Worm (Caenorhabditis elegans) whole organism, L2 larva: ENCODE data around the gene gnrr-3.

Experiments
- C34F6.9 ChIP-seq: fragments of 150-350 bp; optimal IDR thresholded peaks from 2 replicates; lab custom pipeline; 2014; ENCODE audit warnings: missing biosample characterization, missing genetic modification characterization
- ceh-16 ChIP-seq: fragments of 150-350 bp; optimal IDR thresholded peaks from 2 replicates; lab custom pipeline; 2014; ENCODE audit warnings: missing biosample characterization, missing genetic modification characterization
- ceh-82 ChIP-seq: fragments of 150-350 bp; optimal IDR thresholded peaks from 2 replicates; lab custom pipeline; 2014; ENCODE audit warnings: missing biosample characterization, missing genetic modification characterization
- egl-27 ChIP-seq: sonication (generic microtip); optimal IDR thresholded peaks from 3 replicates; lab custom pipeline; 2017; ENCODE audit warnings: missing biosample characterization, missing genetic modification reagents, missing genetic modification characterization
- lin-39 ChIP-seq: fragments of 150-350 bp; optimal IDR thresholded peaks from 2 replicates; lab custom pipeline; 2014; ENCODE audit warnings: missing biosample characterization, missing genetic modification reagents, missing genetic modification characterization
- lsy-2 ChIP-seq, 2 experiments: fragments of 150-350 bp in 1 of 2; sonication (generic microtip) in 1 of 2; optimal IDR thresholded peaks; 2 replicates each; lab custom pipeline; 2014 to 2017; ENCODE audit warnings: missing biosample characterization in 2 of 2, missing genetic modification characterization in 2 of 2
- mab-5 ChIP-seq: fragments of 150-350 bp; optimal IDR thresholded peaks from 2 replicates; lab custom pipeline; 2014; ENCODE audit warnings: missing biosample characterization, missing genetic modification characterization
- mdl-1 ChIP-seq, 2 experiments: fragments of 150-350 bp in 1 of 2; sonication (generic microtip) in 1 of 2; optimal IDR thresholded peaks; 2 replicates each; lab custom pipeline; 2017; ENCODE audit warnings: missing biosample characterization in 2 of 2, missing genetic modification characterization in 2 of 2
- nhr-10 ChIP-seq: sonication (generic microtip); optimal IDR thresholded peaks from 2 replicates; lab custom pipeline; 2017; ENCODE audit warnings: missing biosample characterization, missing genetic modification characterization
- nhr-11 ChIP-seq: fragments of 150-350 bp; optimal IDR thresholded peaks from 2 replicates; lab custom pipeline; 2014; ENCODE audit warnings: missing biosample characterization, missing genetic modification characterization
- nhr-12 ChIP-seq: fragments of 150-350 bp; optimal IDR thresholded peaks from 2 replicates; lab custom pipeline; 2014; ENCODE audit warnings: missing biosample characterization, missing genetic modification characterization
- sem-4 ChIP-seq: fragments of 150-350 bp; optimal IDR thresholded peaks from 2 replicates; lab custom pipeline; 2014; ENCODE audit warnings: missing biosample characterization, missing genetic modification reagents, missing genetic modification characterization
- skn-1 ChIP-seq: sonication (generic microtip); optimal IDR thresholded peaks from 2 replicates; lab custom pipeline; 2017; ENCODE audit warnings: missing biosample characterization, missing genetic modification characterization
- zag-1 ChIP-seq: fragments of 150-350 bp; optimal IDR thresholded peaks from 2 replicates; lab custom pipeline; 2014; ENCODE audit warnings: missing biosample characterization, missing genetic modification characterization

DNA sequence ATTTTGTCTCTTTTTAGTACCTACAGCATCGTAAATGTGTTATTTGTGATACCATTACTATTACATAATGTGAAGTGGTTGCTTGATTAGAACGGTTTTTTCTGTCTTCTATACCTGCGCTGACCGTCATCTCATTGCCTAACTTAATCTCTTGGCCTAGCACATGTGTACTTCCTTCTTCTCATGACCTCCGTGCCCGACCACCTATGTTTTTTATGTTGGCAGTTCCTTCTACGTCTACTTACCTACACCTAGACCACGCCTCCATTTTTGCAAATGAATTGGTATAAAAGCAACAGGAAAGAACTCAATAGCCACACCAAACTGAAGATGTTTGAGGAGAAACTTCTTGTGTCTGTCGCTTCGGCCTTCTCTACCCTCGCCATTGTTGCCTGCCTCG is 28.0 kb downstream of the gnrr-3 start, which contains the start of gene col-176:
- TF ChIP-seq egl-27 (no peak), C34F6.9 (no peak), nhr-10 (tag; lab: Kevin White, UChicago) (no peak), ceh-16 (tag; lab: Kevin White, UChicago) (no peak), mab-5 (tag; lab: Kevin White, UChicago) (no peak), zag-1 (tag; lab: Kevin White, UChicago) (no peak), skn-1 (tag; lab: Kevin White, UChicago) (no peak), nhr-12 (tag; lab: Kevin White, UChicago) (no peak), ceh-82 (tag; lab: Kevin White, UChicago) (no peak), sem-4 (tag; lab: Kevin White, UChicago) (no peak), lin-39 (tag; lab: Kevin White, UChicago) (no peak), nhr-11 (tag; lab: Kevin White, UChicago) (no peak), mdl-1 (tag; optimal IDR thresholded peaks at IDR 0.05; lab: Kevin White, UChicago) (no peak), lsy-2 (tag; optimal IDR thresholded peaks at IDR 0.05; lab: Kevin White, UChicago) (no peak)
